Worm (Caenorhabditis elegans): ENCODE data around the gene egl-45.

egl-45 gene

ce11 chrIII:7832473-7832872 lies 4.0 kb upstream of the egl-45 start:
- TF ChIP-seq sptf-1 (tag; optimal IDR thresholded peaks at IDR 0.05) = no peak
- no peak for TF ChIP-seq ztf-11 (tag; optimal IDR thresholded peaks at IDR 0.05)
- TF ChIP-seq nhr-237 (tag; optimal IDR thresholded peaks at IDR 0.05) = no peak
- no peak for TF ChIP-seq elt-3 (tag; optimal IDR thresholded peaks at IDR 0.05)
- TF ChIP-seq nhr-2 (tag; optimal IDR thresholded peaks at IDR 0.05) = no peak
- TF ChIP-seq elt-1 (tag; optimal IDR thresholded peaks at IDR 0.05; ENCODE audit: borderline replicate concordance, insufficient read depth) = no peak
- TF ChIP-seq flh-1 (GFP tag; optimal IDR thresholded peaks at IDR 0.05) = no peak
- no peak for TF ChIP-seq ces-1 (GFP tag; optimal IDR thresholded peaks at IDR 0.05)
- TF ChIP-seq blmp-1 (tag; optimal IDR thresholded peaks at IDR 0.05) = no peak
- no peak for TF ChIP-seq pha-4 (tag; optimal IDR thresholded peaks at IDR 0.05)
- no peak for TF ChIP-seq unc-120 (tag; optimal IDR thresholded peaks at IDR 0.05; ENCODE audit: poor library complexity, severe bottlenecking)
- no peak for TF ChIP-seq hlh-1 (tag; optimal IDR thresholded peaks at IDR 0.05)
- no peak for TF ChIP-seq nhr-12 (tag; optimal IDR thresholded peaks at IDR 0.05)

- TF ChIP-seq ces-1 (GFP tag; optimal IDR thresholded peaks at IDR 0.05) (no peak), ceh-83 (GFP tag; optimal IDR thresholded peaks at IDR 0.05) (no peak), cnd-1 (tag; optimal IDR thresholded peaks at IDR 0.05) (peak; percentile 26), lin-13 (tag; optimal IDR thresholded peaks at IDR 0.05) (no peak), unc-39 (tag; optimal IDR thresholded peaks at IDR 0.05) (no peak), pha-4 (tag; optimal IDR thresholded peaks at IDR 0.05) (no peak), ceh-39 (tag; optimal IDR thresholded peaks at IDR 0.05) (no peak)
Observed at ce11 chrIII:7824041-7824440, 4.4 kb downstream of the egl-45 start.

- TF ChIP-seq ceh-39 (tag; optimal IDR thresholded peaks at IDR 0.05) = no peak
- TF ChIP-seq snpc-4 (tag; optimal IDR thresholded peaks at IDR 0.05) = no peak
- no peak for TF ChIP-seq ceh-83 (GFP tag; optimal IDR thresholded peaks at IDR 0.05)
- no peak for TF ChIP-seq hlh-1 (tag; optimal IDR thresholded peaks at IDR 0.05)
- TF ChIP-seq nhr-237 (tag; optimal IDR thresholded peaks at IDR 0.05) = no peak
- no peak for TF ChIP-seq elt-3 (tag; optimal IDR thresholded peaks at IDR 0.05)
- no peak for TF ChIP-seq sem-2 (GFP tag; optimal IDR thresholded peaks at IDR 0.05)
- no peak for TF ChIP-seq nhr-28 (tag; optimal IDR thresholded peaks at IDR 0.05)
- no peak for TF ChIP-seq unc-120 (tag; optimal IDR thresholded peaks at IDR 0.05; ENCODE audit: poor library complexity, severe bottlenecking)
- TF ChIP-seq bed-3 (GFP tag; optimal IDR thresholded peaks at IDR 0.05) = no peak
- TF ChIP-seq ztf-11 (tag; optimal IDR thresholded peaks at IDR 0.05) = no peak
- no peak for TF ChIP-seq mab-5 (tag; optimal IDR thresholded peaks at IDR 0.05)
- no peak for TF ChIP-seq nhr-76 (tag; optimal IDR thresholded peaks at IDR 0.05)
- TF ChIP-seq elt-1 (tag; optimal IDR thresholded peaks at IDR 0.05; ENCODE audit: borderline replicate concordance, insufficient read depth) = no peak
- TF ChIP-seq cnd-1 (tag; optimal IDR thresholded peaks at IDR 0.05) = no peak
- TF ChIP-seq mep-1 (tag; optimal IDR thresholded peaks at IDR 0.05) = no peak
- TF ChIP-seq mls-2 (tag; optimal IDR thresholded peaks at IDR 0.05) = no peak
- no peak for TF ChIP-seq ham-2 (GFP tag; optimal IDR thresholded peaks at IDR 0.05)
- no peak for TF ChIP-seq blmp-1 (tag; optimal IDR thresholded peaks at IDR 0.05)
Observed at ce11 chrIII:7823285-7823684, 5.1 kb downstream of the egl-45 start.

ce11 chrIII:7819866-7820265 lies 8.6 kb downstream of the egl-45 start:
- TF ChIP-seq nhr-12 (tag; optimal IDR thresholded peaks at IDR 0.05) (no peak), lsy-2 (tag; optimal IDR thresholded peaks at IDR 0.05) (peak; percentile 3)

ce11 chrIII:7818965-7819364 lies 9.5 kb downstream of the egl-45 start:
- no peak for TF ChIP-seq blmp-1 (tag; optimal IDR thresholded peaks at IDR 0.05)
- no peak for TF ChIP-seq mep-1 (tag; optimal IDR thresholded peaks at IDR 0.05)
- TF ChIP-seq elt-1 (tag; optimal IDR thresholded peaks at IDR 0.05; ENCODE audit: borderline replicate concordance, insufficient read depth) = no peak
- TF ChIP-seq ham-2 (GFP tag; optimal IDR thresholded peaks at IDR 0.05) = no peak
- TF ChIP-seq nhr-28 (tag; optimal IDR thresholded peaks at IDR 0.05) = no peak
- TF ChIP-seq bed-3 (GFP tag; optimal IDR thresholded peaks at IDR 0.05) = no peak
- TF ChIP-seq sem-2 (GFP tag; optimal IDR thresholded peaks at IDR 0.05) = no peak
- no peak for TF ChIP-seq flh-1 (GFP tag; optimal IDR thresholded peaks at IDR 0.05)
- TF ChIP-seq nhr-12 (tag; optimal IDR thresholded peaks at IDR 0.05) = no peak
- no peak for TF ChIP-seq mls-2 (tag; optimal IDR thresholded peaks at IDR 0.05)
- no peak for TF ChIP-seq ceh-43 (GFP tag; optimal IDR thresholded peaks at IDR 0.05)
- TF ChIP-seq lsy-2 (tag; optimal IDR thresholded peaks at IDR 0.05) = no peak
- TF ChIP-seq M03D4.4 (tag; optimal IDR thresholded peaks at IDR 0.05) = no peak
- TF ChIP-seq unc-62 (GFP tag; optimal IDR thresholded peaks at IDR 0.05) = no peak
- TF ChIP-seq elt-3 (tag; optimal IDR thresholded peaks at IDR 0.05) = no peak
- no peak for TF ChIP-seq hlh-1 (tag; optimal IDR thresholded peaks at IDR 0.05)
